Worm (Caenorhabditis elegans) whole organism, L1 larva: ENCODE data around the gene C36C5.15.
A peak's percentile ranks its signal among the peaks of the same experiment; 100 is the strongest.

Source experiments
- ama-1 ChIP-seq: fragments of 150-350 bp; optimal IDR thresholded peaks from 2 replicates; lab custom pipeline; 2014
- ceh-63 ChIP-seq: fragments of 200-800 bp; sonication (Bioruptor generic); optimal IDR thresholded peaks from 2 replicates; lab custom pipeline; 2018; ENCODE audit warnings: mild to moderate bottlenecking, missing genetic modification characterization, missing compliant biosample characterization
- ceh-8 ChIP-seq: fragments of 200-800 bp; sonication (Bioruptor generic); optimal IDR thresholded peaks from 2 replicates; lab custom pipeline; 2018; ENCODE audit warnings: mild to moderate bottlenecking, missing genetic modification characterization, moderate library complexity, missing compliant biosample characterization
- ceh-82 ChIP-seq, 3 experiments: fragments of 150-350 bp in 1 of 3; sonication (generic microtip) in 2 of 3; optimal IDR thresholded peaks; 2 replicates each; lab custom pipeline; 2014 to 2017; ENCODE audit warnings: missing biosample characterization in 3 of 3, missing genetic modification characterization in 3 of 3
- ceh-88 ChIP-seq: fragments of 200-800 bp; sonication (Bioruptor generic); IDR thresholded peaks from 2 replicates; pipeline ENCODE4 v1.3.6; 2022; ENCODE audit warnings: missing genetic modification characterization, missing compliant biosample characterization
- ces-1 ChIP-seq: fragments of 150-350 bp; optimal IDR thresholded peaks from 2 replicates; lab custom pipeline; 2014; ENCODE audit warnings: missing biosample characterization, missing genetic modification reagents, missing genetic modification characterization
- efl-1 ChIP-seq, 4 experiments: fragments of 150-350 bp; optimal IDR thresholded peaks in 3 of 4; peaks in 1 of 4; 1 replicate in 1 of 4; 2 replicates in 3 of 4; lab custom pipeline; 2014; ENCODE audit warnings: missing biosample characterization in 2 of 4, missing genetic modification characterization in 2 of 4, missing genetic modification reagents in 2 of 4
- efl-3 ChIP-seq: fragments of 200-800 bp; sonication (Bioruptor generic); optimal IDR thresholded peaks from 2 replicates; lab custom pipeline; 2018; ENCODE audit warnings: mild to moderate bottlenecking, missing genetic modification characterization, missing compliant biosample characterization
- egl-27 ChIP-seq, 2 experiments: fragments of 150-350 bp in 1 of 2; sonication (generic microtip); optimal IDR thresholded peaks; 3 replicates each; lab custom pipeline; 2017 to 2018; ENCODE audit warnings: missing biosample characterization in 2 of 2, missing genetic modification characterization in 2 of 2, missing genetic modification reagents in 2 of 2
- elt-2 ChIP-seq: sonication (generic microtip); optimal IDR thresholded peaks from 2 replicates; lab custom pipeline; 2016; ENCODE audit warnings: missing genetic modification characterization, mild to moderate bottlenecking, inconsistent platforms, missing compliant biosample characterization, missing genetic modification reagents
- elt-3 ChIP-seq, 6 experiments: fragments of 150-350 bp in 1 of 6; sonication (generic microtip); optimal IDR thresholded peaks; 2 replicates each; lab custom pipeline; 2017 to 2018; ENCODE audit warnings: missing biosample characterization in 6 of 6, missing genetic modification characterization in 6 of 6, inconsistent platforms in 1 of 6
- ets-5 ChIP-seq: fragments of 200-800 bp; sonication (Bioruptor generic); IDR thresholded peaks from 2 replicates; pipeline ENCODE4 v1.3.6; 2022; ENCODE audit warnings: missing genetic modification characterization, missing compliant biosample characterization
- fkh-10 ChIP-seq: sonication (generic microtip); optimal IDR thresholded peaks from 2 replicates; lab custom pipeline; 2017; ENCODE audit warnings: missing biosample characterization, missing genetic modification reagents, missing genetic modification characterization
- fos-1 ChIP-seq: fragments of 150-350 bp; optimal IDR thresholded peaks from 2 replicates; lab custom pipeline; 2014; ENCODE audit warnings: missing biosample characterization, missing genetic modification characterization
- hlh-4 ChIP-seq: sonication (generic microtip); optimal IDR thresholded peaks from 2 replicates; lab custom pipeline; 2016; ENCODE audit warnings: mild to moderate bottlenecking, missing genetic modification characterization, missing compliant biosample characterization
- irx-1 ChIP-seq: sonication (generic microtip); optimal IDR thresholded peaks from 2 replicates; lab custom pipeline; 2016; ENCODE audit warnings: missing genetic modification characterization, missing compliant biosample characterization
- isw-1 ChIP-seq: fragments of 200-800 bp; sonication (Bioruptor generic); IDR thresholded peaks from 2 replicates; pipeline ENCODE4 v1.3.6; 2022; ENCODE audit warnings: missing genetic modification characterization, missing compliant biosample characterization
- lir-3 ChIP-seq: sonication (generic microtip); optimal IDR thresholded peaks from 2 replicates; lab custom pipeline; 2016; ENCODE audit warnings: mild to moderate bottlenecking, missing genetic modification characterization, moderate library complexity, missing compliant biosample characterization; ENCODE audit not compliant: poor library complexity
- mab-9 ChIP-seq: fragments of 200-800 bp; sonication (Bioruptor generic); IDR thresholded peaks from 2 replicates; pipeline ENCODE4 v1.3.6; 2022; ENCODE audit warnings: missing genetic modification reagents, missing genetic modification characterization, missing compliant biosample characterization
- mdl-1 ChIP-seq, 2 experiments: fragments of 150-350 bp; optimal IDR thresholded peaks; 2 replicates each; lab custom pipeline; 2014 to 2017; ENCODE audit warnings: missing biosample characterization in 2 of 2, missing genetic modification characterization in 2 of 2, inconsistent platforms in 1 of 2
- mef-2 ChIP-seq: fragments of 150-350 bp; optimal IDR thresholded peaks from 2 replicates; lab custom pipeline; 2014; ENCODE audit warnings: missing biosample characterization, missing genetic modification characterization
- nhr-11 ChIP-seq: fragments of 150-350 bp; optimal IDR thresholded peaks from 2 replicates; lab custom pipeline; 2014; ENCODE audit warnings: missing biosample characterization, missing genetic modification characterization
- nhr-12 ChIP-seq: sonication (generic microtip); optimal IDR thresholded peaks from 2 replicates; lab custom pipeline; 2017; ENCODE audit warnings: missing biosample characterization, missing genetic modification characterization
- nhr-237 ChIP-seq: fragments of 150-350 bp; optimal IDR thresholded peaks from 2 replicates; lab custom pipeline; 2014; ENCODE audit warnings: missing biosample characterization, missing genetic modification characterization
- nhr-28 ChIP-seq: fragments of 150-350 bp; optimal IDR thresholded peaks from 2 replicates; lab custom pipeline; 2014; ENCODE audit warnings: missing biosample characterization, missing genetic modification characterization
- nhr-71 ChIP-seq: sonication (generic microtip); optimal IDR thresholded peaks from 2 replicates; lab custom pipeline; 2016; ENCODE audit warnings: mild to moderate bottlenecking, missing genetic modification characterization, moderate library complexity, missing compliant biosample characterization
- nhr-77 ChIP-seq: fragments of 150-350 bp; optimal IDR thresholded peaks from 2 replicates; lab custom pipeline; 2014; ENCODE audit warnings: missing biosample characterization, missing genetic modification characterization
- nhr-84 ChIP-seq: sonication (generic microtip); optimal IDR thresholded peaks from 2 replicates; lab custom pipeline; 2017; ENCODE audit warnings: missing biosample characterization, missing genetic modification characterization
- nhr-85 ChIP-seq: sonication (generic microtip); peaks from one replicate; lab custom pipeline; 2016; ENCODE audit warnings: missing genetic modification characterization, inconsistent platforms, missing compliant biosample characterization
- pag-3 ChIP-seq: sonication (generic microtip); optimal IDR thresholded peaks from 2 replicates; lab custom pipeline; 2017; ENCODE audit warnings: missing genetic modification characterization, mild to moderate bottlenecking, missing compliant biosample characterization, antibody characterized with exemption, borderline replicate concordance; ENCODE audit not compliant: insufficient read depth
- pax-3 ChIP-seq: fragments of 200-800 bp; sonication (Bioruptor generic); optimal IDR thresholded peaks from 2 replicates; lab custom pipeline; 2018; ENCODE audit warnings: mild to moderate bottlenecking, missing genetic modification characterization, moderate library complexity, missing compliant biosample characterization
- skn-1 ChIP-seq: fragments of 150-350 bp; optimal IDR thresholded peaks from 2 replicates; lab custom pipeline; 2014; ENCODE audit warnings: missing biosample characterization, missing genetic modification characterization
- snpc-4 ChIP-seq: fragments of 150-350 bp; optimal IDR thresholded peaks from 2 replicates; lab custom pipeline; 2014; ENCODE audit warnings: missing biosample characterization, missing genetic modification characterization
- snu-23 ChIP-seq: sonication (generic microtip); optimal IDR thresholded peaks from 2 replicates; lab custom pipeline; 2016; ENCODE audit warnings: missing genetic modification characterization, missing compliant biosample characterization
- sox-4 ChIP-seq: sonication (generic microtip); optimal IDR thresholded peaks from 2 replicates; lab custom pipeline; 2016; ENCODE audit warnings: missing genetic modification characterization, missing compliant biosample characterization
- swsn-7 ChIP-seq: sonication (generic microtip); optimal IDR thresholded peaks from 2 replicates; lab custom pipeline; 2016; ENCODE audit warnings: missing genetic modification characterization, missing compliant biosample characterization
- tlp-1 ChIP-seq: fragments of 150-350 bp; optimal IDR thresholded peaks from 2 replicates; lab custom pipeline; 2014; ENCODE audit warnings: missing biosample characterization, missing genetic modification characterization
- unc-130 ChIP-seq: fragments of 150-350 bp; optimal IDR thresholded peaks from 2 replicates; lab custom pipeline; 2017; ENCODE audit warnings: missing biosample characterization, missing genetic modification characterization, inconsistent platforms
- unc-62 ChIP-seq: fragments of 150-350 bp; optimal IDR thresholded peaks from 2 replicates; lab custom pipeline; 2014; ENCODE audit warnings: missing biosample characterization, missing genetic modification reagents, missing genetic modification characterization
- unc-98 ChIP-seq: fragments of 200-800 bp; sonication (Bioruptor generic); IDR thresholded peaks from 2 replicates; pipeline ENCODE4 v1.3.6; 2022; ENCODE audit warnings: missing genetic modification characterization, missing compliant biosample characterization
- zag-1 ChIP-seq: fragments of 150-350 bp; optimal IDR thresholded peaks from 2 replicates; lab custom pipeline; 2014; ENCODE audit warnings: missing biosample characterization, missing genetic modification characterization
- ztf-11 ChIP-seq, 2 experiments: sonication (generic microtip); optimal IDR thresholded peaks; 2 replicates each; lab custom pipeline; 2016 to 2017; ENCODE audit warnings: missing genetic modification characterization in 2 of 2, missing biosample characterization in 1 of 2, missing compliant biosample characterization in 1 of 2

The C36C5.15 gene

DNA sequence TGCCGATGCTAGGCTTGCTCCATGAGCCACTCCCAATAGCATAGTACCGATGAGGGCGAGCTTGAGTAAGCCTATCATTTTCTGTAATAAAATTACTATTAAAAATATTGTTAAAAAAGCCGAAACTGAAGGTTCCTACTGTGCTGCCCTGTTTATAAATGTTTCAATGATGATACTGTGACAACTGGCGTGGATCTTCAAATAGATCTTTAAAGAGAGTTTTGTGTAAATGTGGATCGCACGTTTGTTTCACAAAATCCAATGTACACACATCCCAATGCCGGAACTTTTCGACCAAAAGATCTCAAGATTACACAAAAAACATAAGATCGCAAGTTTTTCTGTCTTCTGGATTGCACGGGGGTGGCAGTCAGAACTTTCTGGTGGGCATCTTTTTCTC lies 3.1 kb downstream of the C36C5.15 start, which contains the start of gene C36C5.14:
Gene C36C5.14 (minus strand): TSS at position 101 of the 400 bp plus-strand sequence.
- TF ChIP-seq ets-5 (no peak), efl-3 (GFP tag; lab: Kevin White, UChicago) (no peak), snu-23 (GFP tag; lab: Kevin White, UChicago) (no peak), snpc-4 (tag; lab: Kevin White, UChicago) (no peak), unc-62 (no peak), ztf-11 (tag; optimal IDR thresholded peaks at IDR 0.05; lab: Kevin White, UChicago) (no peak), nhr-12 (no peak), mdl-1 (tag; optimal IDR thresholded peaks at IDR 0.05; lab: Kevin White, UChicago) (no peak), elt-2 (tag; lab: Kevin White, UChicago) (no peak), skn-1 (tag; lab: Kevin White, UChicago) (no peak), nhr-28 (tag; lab: Kevin White, UChicago) (no peak), hlh-4 (tag; lab: Kevin White, UChicago) (no peak), mef-2 (no peak)
- TF ChIP-seq, all 84 proteins: peak for 0

DNA sequence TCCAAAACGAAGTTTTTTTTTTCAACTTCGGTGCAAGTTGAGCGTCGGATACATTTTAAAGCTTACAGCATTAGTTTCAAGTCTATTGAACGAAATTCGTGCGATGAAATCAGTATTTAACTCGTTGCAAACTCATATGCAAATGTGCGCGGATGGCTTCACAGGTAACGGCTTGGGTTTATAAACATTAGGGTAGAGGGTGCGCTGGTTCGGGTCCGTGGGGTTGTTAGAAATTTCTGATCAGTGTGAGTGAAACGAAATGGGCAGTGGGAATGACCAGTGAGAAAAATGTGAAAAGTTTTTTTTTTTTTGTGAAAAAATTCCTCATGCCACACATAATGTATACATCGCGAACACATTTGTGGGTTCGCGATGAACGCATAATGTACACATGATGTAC lies 5.4 kb downstream of the C36C5.15 start:
- no peak for TF ChIP-seq mef-2
- TF ChIP-seq zag-1 (tag; lab: Kevin White, UChicago): no peak
- no peak for TF ChIP-seq ceh-88 (GFP tag; lab: Robert Waterston, UW)
- TF ChIP-seq pax-3 (tag; lab: Kevin White, UChicago): no peak
- TF ChIP-seq nhr-71 (tag; lab: Kevin White, UChicago): no peak
- no peak for TF ChIP-seq nhr-84
- TF ChIP-seq efl-1 (optimal IDR thresholded peaks at IDR 0.05; lab: Kevin White, UChicago): no peak
- TF ChIP-seq efl-1 (GFP tag; optimal IDR thresholded peaks at IDR 0.05 in 1 of 2; lab: Kevin White, UChicago): no peak
- TF ChIP-seq fkh-10: no peak
- no peak for TF ChIP-seq mab-9 (GFP tag; lab: Robert Waterston, UW)
- TF ChIP-seq nhr-11 (tag; lab: Kevin White, UChicago): no peak
- TF ChIP-seq fos-1 (tag; lab: Kevin White, UChicago): no peak
- no peak for TF ChIP-seq nhr-85 (tag; lab: Kevin White, UChicago)
- no peak for TF ChIP-seq nhr-237 (tag; lab: Kevin White, UChicago)
- no peak for TF ChIP-seq isw-1
- TF ChIP-seq, all 84 proteins: peak for 0

DNA sequence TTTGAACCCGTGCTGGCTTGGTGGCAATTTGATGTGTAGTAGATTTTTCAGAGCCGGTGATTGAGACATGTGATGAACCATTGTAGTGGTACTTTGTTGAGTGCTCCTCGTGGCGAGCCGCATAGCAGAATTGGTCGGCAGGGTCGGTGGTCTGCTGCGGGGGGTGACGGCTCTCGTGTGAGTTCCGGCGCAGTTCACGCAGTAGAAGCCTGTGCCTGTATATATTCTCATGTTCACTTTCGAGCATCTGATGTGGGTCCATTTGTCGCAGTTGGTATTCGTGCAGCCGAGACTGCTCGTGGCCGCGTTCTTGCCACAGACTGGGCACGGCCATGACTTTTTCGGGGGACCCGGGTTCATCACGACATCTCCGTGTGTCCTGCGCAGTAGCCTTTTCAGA lies 6.3 kb downstream of the C36C5.15 start:
- no peak for TF ChIP-seq sox-4 (tag; lab: Kevin White, UChicago)
- TF ChIP-seq irx-1 (tag; lab: Kevin White, UChicago): no peak
- no peak for TF ChIP-seq ceh-63 (GFP tag; lab: Kevin White, UChicago)
- no peak for TF ChIP-seq nhr-12
- no peak for TF ChIP-seq snpc-4 (tag; lab: Kevin White, UChicago)

DNA sequence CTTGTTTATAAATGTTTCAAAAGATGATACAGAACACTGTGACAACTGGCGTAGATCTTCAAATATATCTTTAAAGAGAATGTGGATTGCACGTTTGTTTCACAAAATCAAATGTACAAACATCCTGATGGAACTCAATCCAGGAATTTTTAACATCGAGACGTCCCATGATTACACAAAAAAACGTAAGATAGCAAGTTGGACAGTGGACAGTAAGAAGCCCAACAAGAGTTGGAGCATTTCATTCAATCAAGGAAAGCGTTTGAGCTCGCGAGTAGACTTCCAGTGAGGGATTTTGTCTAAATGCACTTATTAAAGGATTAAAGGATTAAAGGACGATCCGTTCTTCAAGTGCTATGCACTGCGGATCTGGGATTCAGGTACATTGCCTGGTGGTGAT lies 9.3 kb downstream of the C36C5.15 start, which contains the start of gene C36C5.12:
Gene C36C5.12 (minus strand): TSS at position 101 of the 400 bp plus-strand sequence.
- TF ChIP-seq unc-98: no peak
- TF ChIP-seq ceh-8 (GFP tag; lab: Kevin White, UChicago): no peak
- TF ChIP-seq pag-3 (tag; lab: Kevin White, UChicago): no peak
- TF ChIP-seq efl-1 (optimal IDR thresholded peaks at IDR 0.05; lab: Kevin White, UChicago): no peak
- peak in 1 of 2 experiments; percentile 29 for TF ChIP-seq efl-1 (GFP tag; optimal IDR thresholded peaks at IDR 0.05 in 1 of 2; lab: Kevin White, UChicago)
- no peak for TF ChIP-seq elt-3 (tag; optimal IDR thresholded peaks at IDR 0.05; lab: Kevin White, UChicago)
- no peak for TF ChIP-seq unc-130

DNA sequence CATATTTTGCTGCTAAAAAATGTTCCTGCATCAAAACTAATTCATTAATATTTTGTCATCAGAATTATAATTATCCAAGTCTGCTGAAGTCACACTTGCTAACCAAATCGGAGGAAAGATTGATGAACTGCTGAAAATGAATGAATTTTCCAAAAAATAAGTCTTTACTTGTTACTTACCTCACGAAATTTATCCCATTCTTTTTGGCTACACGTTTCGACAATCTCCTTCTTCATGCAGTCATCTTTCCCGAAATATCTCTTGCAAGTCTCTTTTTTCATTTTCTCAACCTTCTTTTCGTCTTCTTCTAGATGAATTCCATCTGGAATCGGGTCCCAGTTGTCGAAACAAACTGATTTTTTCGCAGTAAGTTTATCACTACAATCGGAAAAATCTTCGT lies 10.2 kb downstream of the C36C5.15 start:
- TF ChIP-seq ceh-82 (tag; optimal IDR thresholded peaks at IDR 0.05; lab: Kevin White, UChicago): no peak
- no peak for TF ChIP-seq snpc-4 (tag; lab: Kevin White, UChicago)
- TF ChIP-seq ceh-88 (GFP tag; lab: Robert Waterston, UW): no peak
- TF ChIP-seq ces-1 (GFP tag; lab: Kevin White, UChicago): no peak
- TF ChIP-seq mab-9 (GFP tag; lab: Robert Waterston, UW): no peak
- TF ChIP-seq unc-98: no peak
- no peak for TF ChIP-seq elt-3 (tag; optimal IDR thresholded peaks at IDR 0.05; lab: Kevin White, UChicago)
- no peak for TF ChIP-seq ama-1
- no peak for TF ChIP-seq egl-27 (tag; optimal IDR thresholded peaks at IDR 0.05; lab: Kevin White, UChicago)
- TF ChIP-seq nhr-77 (tag; lab: Kevin White, UChicago): no peak
- no peak for TF ChIP-seq lir-3 (tag; lab: Kevin White, UChicago)
- no peak for TF ChIP-seq ztf-11 (tag; optimal IDR thresholded peaks at IDR 0.05; lab: Kevin White, UChicago)
- TF ChIP-seq tlp-1 (tag; lab: Kevin White, UChicago): no peak
- no peak for TF ChIP-seq swsn-7 (tag; lab: Kevin White, UChicago)
- TF ChIP-seq, all 84 proteins: peak for 0
